Worm (Caenorhabditis elegans) whole organism, L4 larva: ENCODE data around the gene kin-5.

Experiments used
- F44E2.7 ChIP-seq: fragments of 200-800 bp; sonication (Bioruptor generic); IDR thresholded peaks from 2 replicates; pipeline ENCODE4 v2.1.2; 2022; ENCODE audit warnings: missing genetic modification characterization, missing compliant biosample characterization
- T26A8.4 ChIP-seq: fragments of 200-800 bp; sonication (Bioruptor generic); IDR thresholded peaks from 2 replicates; pipeline ENCODE4 v1.3.6; 2022; ENCODE audit warnings: missing genetic modification characterization, missing compliant biosample characterization
- Y105C5A.15 ChIP-seq: fragments of 200-800 bp; sonication (Bioruptor generic); IDR thresholded peaks from 2 replicates; pipeline ENCODE4 v1.3.6; 2022; ENCODE audit warnings: missing genetic modification characterization, missing compliant biosample characterization
- Y5F2A.4 ChIP-seq: fragments of 200-800 bp; sonication (Bioruptor generic); optimal IDR thresholded peaks from 2 replicates; lab custom pipeline; 2018; ENCODE audit warnings: mild to moderate bottlenecking, missing genetic modification characterization, missing compliant biosample characterization
- aly-2 ChIP-seq: sonication (generic microtip); optimal IDR thresholded peaks from 2 replicates; lab custom pipeline; 2018; ENCODE audit warnings: missing biosample characterization, missing genetic modification characterization
- ama-1 ChIP-seq: fragments of 150-350 bp; optimal IDR thresholded peaks from 2 replicates; lab custom pipeline; 2014; ENCODE audit warnings: inconsistent platforms, mixed read lengths
- ceh-20 ChIP-seq: fragments of 200-800 bp; sonication (Bioruptor generic); IDR thresholded peaks from 2 replicates; pipeline ENCODE4 v1.3.6; 2022; ENCODE audit warnings: missing genetic modification reagents, missing genetic modification characterization, missing compliant biosample characterization
- ceh-28 ChIP-seq: fragments of 150-350 bp; optimal IDR thresholded peaks from 2 replicates; lab custom pipeline; 2014; ENCODE audit warnings: missing biosample characterization, missing genetic modification reagents, missing genetic modification characterization
- ceh-62 ChIP-seq: sonication (generic microtip); optimal IDR thresholded peaks from 2 replicates; lab custom pipeline; 2017; ENCODE audit warnings: missing biosample characterization, missing genetic modification characterization
- cey-2 ChIP-seq: sonication (generic microtip); optimal IDR thresholded peaks from 3 replicates; lab custom pipeline; 2017; ENCODE audit warnings: missing genetic modification characterization, mild to moderate bottlenecking, missing compliant biosample characterization, antibody characterized with exemption, borderline replicate concordance; ENCODE audit not compliant: insufficient read depth
- ctbp-1 ChIP-seq: fragments of 200-800 bp; sonication (Bioruptor generic); IDR thresholded peaks from 2 replicates; pipeline ENCODE4 v1.3.6; 2022; ENCODE audit warnings: missing genetic modification reagents, missing genetic modification characterization, missing compliant biosample characterization
- daf-12 ChIP-seq: fragments of 150-350 bp; optimal IDR thresholded peaks from 2 replicates; lab custom pipeline; 2014; ENCODE audit warnings: missing biosample characterization, missing genetic modification reagents, missing genetic modification characterization
- daf-16 ChIP-seq, 3 experiments: sonication (generic microtip); optimal IDR thresholded peaks; 2 replicates each; lab custom pipeline; 2016 to 2017; ENCODE audit warnings: missing genetic modification characterization in 3 of 3, missing genetic modification reagents in 3 of 3, mild to moderate bottlenecking in 2 of 3, missing compliant biosample characterization in 2 of 3, missing biosample characterization in 1 of 3, moderate library complexity in 1 of 3
- dmd-6 ChIP-seq: fragments of 200-800 bp; sonication (Bioruptor generic); IDR thresholded peaks from 2 replicates; pipeline ENCODE4 v1.3.6; 2022; ENCODE audit warnings: missing genetic modification reagents, missing genetic modification characterization, missing compliant biosample characterization
- dpl-1 ChIP-seq: fragments of 150-350 bp; optimal IDR thresholded peaks from 2 replicates; lab custom pipeline; 2014; ENCODE audit warnings: missing biosample characterization, missing genetic modification reagents, missing genetic modification characterization
- egl-43 ChIP-seq: fragments of 200-800 bp; sonication (Bioruptor generic); IDR thresholded peaks from 2 replicates; pipeline ENCODE4 v1.3.6; 2022; ENCODE audit warnings: missing genetic modification reagents, missing genetic modification characterization, missing compliant biosample characterization
- fkh-10 ChIP-seq: fragments of 150-350 bp; optimal IDR thresholded peaks from 2 replicates; lab custom pipeline; 2014; ENCODE audit warnings: missing biosample characterization, missing genetic modification reagents, missing genetic modification characterization
- fos-1 ChIP-seq: fragments of 150-350 bp; optimal IDR thresholded peaks from 2 replicates; lab custom pipeline; 2014; ENCODE audit warnings: missing biosample characterization, missing genetic modification characterization
- gei-8 ChIP-seq: fragments of 200-800 bp; sonication (Bioruptor generic); optimal IDR thresholded peaks from 2 replicates; lab custom pipeline; 2018; ENCODE audit warnings: mild to moderate bottlenecking, missing genetic modification characterization, missing compliant biosample characterization
- hlh-30 ChIP-seq: sonication (generic microtip); optimal IDR thresholded peaks from 2 replicates; lab custom pipeline; 2017; ENCODE audit warnings: antibody characterized with exemption, mild to moderate bottlenecking, missing genetic modification characterization, missing compliant biosample characterization; ENCODE audit not compliant: insufficient read depth
- hmg-1.1 ChIP-seq: fragments of 200-800 bp; sonication (Bioruptor generic); IDR thresholded peaks from 2 replicates; pipeline ENCODE4 v1.3.6; 2022; ENCODE audit warnings: missing genetic modification reagents, missing genetic modification characterization, missing compliant biosample characterization
- lin-1 ChIP-seq: fragments of 200-800 bp; sonication (Bioruptor generic); IDR thresholded peaks from 2 replicates; pipeline ENCODE4 v1.3.6; 2022; ENCODE audit warnings: missing genetic modification reagents, missing genetic modification characterization, missing compliant biosample characterization
- lin-29 ChIP-seq: fragments of 200-800 bp; sonication (Bioruptor generic); IDR thresholded peaks from 2 replicates; pipeline ENCODE4 v1.3.6; 2022; ENCODE audit warnings: missing genetic modification reagents, missing genetic modification characterization, missing compliant biosample characterization
- lin-38 ChIP-seq: fragments of 200-800 bp; sonication (Bioruptor generic); IDR thresholded peaks from 2 replicates; pipeline ENCODE4 v1.3.6; 2022; ENCODE audit warnings: missing genetic modification reagents, missing genetic modification characterization, missing compliant biosample characterization
- lsy-2 ChIP-seq, 2 experiments: fragments of 150-350 bp in 1 of 2; sonication (generic microtip) in 1 of 2; optimal IDR thresholded peaks; 2 replicates each; lab custom pipeline; 2014 to 2017; ENCODE audit warnings: missing biosample characterization in 2 of 2, missing genetic modification characterization in 2 of 2
- madf-5 ChIP-seq, 2 experiments: fragments of 200-800 bp; sonication (Bioruptor generic); IDR thresholded peaks; 2 replicates each; pipeline ENCODE4 v1.3.6; 2022; ENCODE audit warnings: missing compliant biosample characterization in 2 of 2, missing genetic modification characterization in 2 of 2
- mep-1 ChIP-seq: fragments of 150-350 bp; sonication (generic microtip); optimal IDR thresholded peaks from 3 replicates; lab custom pipeline; 2014; ENCODE audit warnings: missing biosample characterization, missing genetic modification characterization
- nhr-237 ChIP-seq: sonication (generic microtip); optimal IDR thresholded peaks from 2 replicates; lab custom pipeline; 2017; ENCODE audit warnings: missing biosample characterization, missing genetic modification characterization
- nhr-28 ChIP-seq: fragments of 150-350 bp; optimal IDR thresholded peaks from 2 replicates; lab custom pipeline; 2014; ENCODE audit warnings: missing biosample characterization, missing genetic modification characterization
- nhr-48 ChIP-seq: sonication (generic microtip); optimal IDR thresholded peaks from 2 replicates; lab custom pipeline; 2016; ENCODE audit warnings: mild to moderate bottlenecking, missing genetic modification characterization, missing compliant biosample characterization
- pha-4 ChIP-seq, 2 experiments: fragments of 150-350 bp in 1 of 2; fragments of 200-800 bp in 1 of 2; sonication (Bioruptor generic) in 1 of 2; IDR thresholded peaks in 1 of 2; optimal IDR thresholded peaks in 1 of 2; 2 replicates each; pipeline versions ENCODE4 v1.3.6 to Lab custom; 2014 to 2022; ENCODE audit warnings: missing genetic modification characterization in 2 of 2, missing genetic modification reagents in 2 of 2, missing biosample characterization in 1 of 2, missing compliant biosample characterization in 1 of 2
- pqm-1 ChIP-seq: sonication (generic microtip); optimal IDR thresholded peaks from 2 replicates; lab custom pipeline; 2017; ENCODE audit warnings: missing biosample characterization, missing genetic modification characterization
- rbr-2 ChIP-seq: sonication (generic microtip); optimal IDR thresholded peaks from 2 replicates; lab custom pipeline; 2016; ENCODE audit warnings: missing genotype, missing genetic modification characterization, missing compliant biosample characterization
- tra-1 ChIP-seq: fragments of 200-800 bp; sonication (Bioruptor generic); IDR thresholded peaks from 2 replicates; pipeline ENCODE4 v1.3.6; 2022; ENCODE audit warnings: missing genetic modification reagents, missing genetic modification characterization, missing compliant biosample characterization
- unc-39 ChIP-seq: sonication (generic microtip); optimal IDR thresholded peaks from 2 replicates; lab custom pipeline; 2017; ENCODE audit warnings: missing biosample characterization, missing genetic modification characterization
- zag-1 ChIP-seq: fragments of 150-350 bp; optimal IDR thresholded peaks from 2 replicates; lab custom pipeline; 2014; ENCODE audit warnings: missing biosample characterization, missing genetic modification characterization
- zfp-2 ChIP-seq: sonication (generic microtip); optimal IDR thresholded peaks from 2 replicates; lab custom pipeline; 2016; ENCODE audit warnings: mild to moderate bottlenecking, missing genetic modification characterization, missing compliant biosample characterization
- zfp-3 ChIP-seq: fragments of 200-800 bp; sonication (Bioruptor generic); conservative IDR thresholded peaks from 2 replicates; pipeline ENCODE4 v1.3.6; 2022; ENCODE audit warnings: missing genetic modification reagents, missing genetic modification characterization, missing compliant biosample characterization
- zip-2 ChIP-seq: fragments of 150-350 bp; optimal IDR thresholded peaks from 2 replicates; lab custom pipeline; 2014; ENCODE audit warnings: missing biosample characterization, missing genetic modification characterization
- ztf-7 ChIP-seq: fragments of 150-350 bp; optimal IDR thresholded peaks from 2 replicates; lab custom pipeline; 2014; ENCODE audit warnings: missing biosample characterization, missing genetic modification characterization

The kin-5 gene

ce11 chrIV:9994895-9995394, 26.0 kb upstream of the kin-5 start, which contains the start of gene uba-1 (continued):
- TF ChIP-seq F44E2.7 (GFP tag; lab: Robert Waterston, UW) (no peak), fos-1 (tag; lab: Kevin White, UChicago) (no peak), aly-2 (no peak), ztf-7 (tag; lab: Kevin White, UChicago) (no peak), fkh-10 (no peak), ceh-62 (no peak), tra-1 (GFP tag; lab: Robert Waterston, UW) (no peak), ama-1 (lab: Kevin White, UChicago) (peak; percentile 77), nhr-237 (tag; lab: Kevin White, UChicago) (no peak), Y5F2A.4 (no peak), zip-2 (peak; percentile 61), lin-38 (GFP tag; lab: Robert Waterston, UW) (peak; percentile 81), zag-1 (no peak), zfp-2 (no peak), hlh-30 (tag; lab: Kevin White, UChicago) (peak; percentile 9), hmg-1.1 (GFP tag; lab: Robert Waterston, UW) (peak; percentile 28; the same call in 1 of the 2 replicates), ceh-28 (tag; lab: Kevin White, UChicago) (no peak), T26A8.4 (GFP tag; lab: Robert Waterston, UW) (peak; percentile 75), lin-29 (GFP tag; lab: Robert Waterston, UW) (no peak), Y105C5A.15 (0 out of 2 replicates have a peak, but pooled peaks have one; percentile 18), lsy-2 (tag; optimal IDR thresholded peaks at IDR 0.05; lab: Kevin White, UChicago) (peak in 1 of 2 experiments; percentile 69), ctbp-1 (GFP tag; lab: Robert Waterston, UW) (0 out of 2 replicates have a peak, but pooled peaks have one; percentile 14), nhr-28 (tag; lab: Kevin White, UChicago) (peak; percentile 19), dpl-1 (GFP tag; lab: Kevin White, UChicago) (peak; percentile 52), dmd-6 (peak; percentile 21; the same call in 1 of the 2 replicates), gei-8 (GFP tag; lab: Kevin White, UChicago) (no peak), pqm-1 (tag; lab: Kevin White, UChicago) (no peak), unc-39 (tag; lab: Kevin White, UChicago) (no peak), madf-5 (GFP tag; IDR thresholded peaks at IDR 0.05; lab: Robert Waterston, UW) (0 out of 4 replicates have a peak, but pooled peaks of 1 of the 2 experiments have one; percentile 27), nhr-48 (peak; percentile 53), mep-1 (peak; percentile 80), pha-4 (GFP tag; IDR thresholded peaks at IDR 0.05; lab: Robert Waterston, UW) (0 out of 2 replicates have a peak, but pooled peaks have one; percentile 51), pha-4 (tag; optimal IDR thresholded peaks at IDR 0.05; lab: Kevin White, UChicago) (peak; percentile 15), daf-12 (tag; lab: Kevin White, UChicago) (no peak), rbr-2 (tag; lab: Kevin White, UChicago) (peak; percentile 56), cey-2 (tag; lab: Kevin White, UChicago) (no peak), zfp-3 (GFP tag; lab: Robert Waterston, UW) (peak; percentile 92), ceh-20 (0 out of 2 replicates have a peak, but pooled peaks have one; percentile 24), egl-43 (GFP tag; lab: Robert Waterston, UW) (0 out of 2 replicates have a peak, but pooled peaks have one; percentile 19), lin-1 (GFP tag; lab: Robert Waterston, UW) (no peak), daf-16 (GFP tag; optimal IDR thresholded peaks at IDR 0.05; lab: Kevin White, UChicago) (peak in 1 of 2 experiments; percentile 45), daf-16 (tag; optimal IDR thresholded peaks at IDR 0.05; lab: Kevin White, UChicago) (peak; percentile 65)
